Fruit fly (Drosophila melanogaster) whole organism, embryonic: ENCODE data around the gene CG31068.

Source experiments
- BEAF-32 ChIP-seq: fragments of 200-800 bp; sonication (Bioruptor generic); optimal IDR thresholded peaks from 3 replicates; lab custom pipeline; 2017; ENCODE audit warnings: missing biosample characterization, missing genetic modification characterization, mild to moderate bottlenecking, moderate library complexity, missing genetic modification reagents
- Bgb ChIP-seq: fragments of 200-800 bp; sonication (Bioruptor generic); IDR thresholded peaks from 2 replicates; pipeline ENCODE4 v1.3.6; 2022; ENCODE audit warnings: missing biosample characterization, missing genetic modification characterization; ENCODE audit not compliant: partially characterized antibody
- BtbVII ChIP-seq: fragments of 200-800 bp; sonication (Bioruptor generic); optimal IDR thresholded peaks from 3 replicates; lab custom pipeline; 2017; ENCODE audit warnings: missing biosample characterization, mild to moderate bottlenecking, missing genetic modification characterization
- CG13775 ChIP-seq: fragments of 200-800 bp; sonication (Bioruptor generic); optimal IDR thresholded peaks from 3 replicates; lab custom pipeline; 2017; ENCODE audit warnings: missing biosample characterization, mild to moderate bottlenecking, missing genetic modification characterization
- CG16779 ChIP-seq: fragments of 200-800 bp; sonication (Bioruptor generic); IDR thresholded peaks from 2 replicates; pipeline ENCODE4 v1.3.6; 2022; ENCODE audit warnings: missing biosample characterization, missing genetic modification characterization
- CG17802 ChIP-seq: fragments of 200-800 bp; sonication (Bioruptor generic); optimal IDR thresholded peaks from 2 replicates; lab custom pipeline; 2018; ENCODE audit warnings: missing biosample characterization, mild to moderate bottlenecking, missing genetic modification characterization, moderate library complexity
- CG3407 ChIP-seq: fragments of 200-800 bp; sonication (Bioruptor generic); optimal IDR thresholded peaks from 2 replicates; lab custom pipeline; 2018; ENCODE audit warnings: missing biosample characterization, mild to moderate bottlenecking, missing genetic modification characterization
- CG34422 ChIP-seq: fragments of 200-800 bp; sonication (Bioruptor generic); IDR thresholded peaks from 3 replicates; pipeline ENCODE4 v1.3.6; 2022; ENCODE audit warnings: missing biosample characterization, missing genetic modification characterization
- CG3847 ChIP-seq: fragments of 200-800 bp; sonication (Bioruptor generic); IDR thresholded peaks from 2 replicates; pipeline ENCODE4 v1.3.6; 2022; ENCODE audit warnings: missing biosample characterization, missing genetic modification characterization
- CG4617 ChIP-seq: fragments of 200-800 bp; sonication (Bioruptor generic); optimal IDR thresholded peaks from 3 replicates; lab custom pipeline; 2016; ENCODE audit warnings: missing biosample characterization, missing genetic modification characterization, borderline replicate concordance
- CG6683 ChIP-seq: fragments of 200-800 bp; sonication (Bioruptor generic); optimal IDR thresholded peaks from 2 replicates; lab custom pipeline; 2017; ENCODE audit warnings: missing biosample characterization, mild to moderate bottlenecking, missing genetic modification characterization, missing genetic modification reagents
- CG7839 ChIP-seq: fragments of 200-800 bp; sonication (Bioruptor generic); optimal IDR thresholded peaks from 3 replicates; lab custom pipeline; 2018; ENCODE audit warnings: missing biosample characterization, mild to moderate bottlenecking, missing genetic modification characterization, moderate library complexity
- CG9437 ChIP-seq: fragments of 200-800 bp; sonication (Bioruptor generic); optimal IDR thresholded peaks from 2 replicates; lab custom pipeline; 2018; ENCODE audit warnings: missing biosample characterization, mild to moderate bottlenecking, missing genetic modification characterization
- CG9876 ChIP-seq: fragments of 200-800 bp; sonication (Bioruptor generic); optimal IDR thresholded peaks from 2 replicates; lab custom pipeline; 2016; ENCODE audit warnings: missing biosample characterization, missing genetic modification characterization
- CG9932 ChIP-seq: fragments of 200-800 bp; sonication (Bioruptor generic); IDR thresholded peaks from 2 replicates; pipeline ENCODE4 v1.3.6; 2022; ENCODE audit warnings: missing biosample characterization, missing genetic modification characterization
- CTCF ChIP-seq: fragments of 200-800 bp; sonication (Bioruptor generic); optimal IDR thresholded peaks from 2 replicates; lab custom pipeline; 2017; ENCODE audit warnings: missing biosample characterization, mild to moderate bottlenecking, missing genetic modification characterization, moderate library complexity
- Camta ChIP-seq: fragments of 200-800 bp; sonication (Bioruptor generic); optimal IDR thresholded peaks from 2 replicates; lab custom pipeline; 2016; ENCODE audit warnings: missing biosample characterization, missing genetic modification characterization
- Doc2 ChIP-seq: fragments of 200-800 bp; sonication (Bioruptor generic); IDR thresholded peaks from 2 replicates; pipeline ENCODE4 v1.3.6; 2022; ENCODE audit warnings: missing biosample characterization, missing genetic modification characterization
- H15 ChIP-seq: fragments of 200-800 bp; sonication (Bioruptor generic); IDR thresholded peaks from 3 replicates; pipeline ENCODE4 v1.3.6; 2022; ENCODE audit warnings: missing biosample characterization, missing genetic modification characterization
- HLH3B ChIP-seq: fragments of 200-800 bp; sonication (Bioruptor generic); IDR thresholded peaks from 2 replicates; pipeline ENCODE4 v1.3.6; 2022; ENCODE audit warnings: missing biosample characterization, missing genetic modification characterization
- Hr51 ChIP-seq, 2 experiments: fragments of 200-800 bp; sonication (Bioruptor generic); optimal IDR thresholded peaks; 2 replicates in 1 of 2; 3 replicates in 1 of 2; lab custom pipeline; 2016 to 2018; ENCODE audit warnings: missing biosample characterization in 2 of 2, missing genetic modification characterization in 2 of 2, mild to moderate bottlenecking in 1 of 2, moderate library complexity in 1 of 2
- Jarid2 ChIP-seq: fragments of 200-800 bp; sonication (Bioruptor generic); optimal IDR thresholded peaks from 3 replicates; lab custom pipeline; 2017; ENCODE audit warnings: mild to moderate bottlenecking, missing biosample characterization, missing genetic modification reagents, missing genetic modification characterization
- Myb ChIP-seq: fragments of 200-800 bp; sonication (Bioruptor generic); optimal IDR thresholded peaks from 2 replicates; lab custom pipeline; 2016; ENCODE audit warnings: missing biosample characterization, missing genetic modification characterization
- Nf-YA ChIP-seq: fragments of 200-800 bp; sonication (Bioruptor generic); IDR thresholded peaks from 2 replicates; pipeline ENCODE4 v1.3.6; 2022; ENCODE audit warnings: missing biosample characterization, missing genetic modification characterization
- Oli ChIP-seq: fragments of 200-800 bp; sonication (Bioruptor generic); optimal IDR thresholded peaks from 2 replicates; lab custom pipeline; 2018; ENCODE audit warnings: missing biosample characterization, mild to moderate bottlenecking, missing genetic modification characterization, moderate library complexity
- Ptx1 ChIP-seq: fragments of 200-800 bp; sonication (Bioruptor generic); IDR thresholded peaks from 2 replicates; pipeline ENCODE4 v1.3.6; 2022; ENCODE audit warnings: missing biosample characterization, missing genetic modification characterization
- Sry-δ ChIP-seq: fragments of 200-800 bp; sonication (Bioruptor generic); optimal IDR thresholded peaks from 2 replicates; lab custom pipeline; 2016; ENCODE audit warnings: missing biosample characterization, missing genetic modification characterization
- Stat92E ChIP-seq, 3 experiments: fragments of >200 bp in 2 of 3; fragments of 200-800 bp in 1 of 3; sonication (Bioruptor generic) in 1 of 3; optimal IDR thresholded peaks; 2 replicates each; lab custom pipeline; 2017 to 2019; ENCODE audit warnings: missing biosample characterization in 3 of 3, missing genetic modification characterization in 3 of 3, mild to moderate bottlenecking in 1 of 3, moderate library complexity in 1 of 3
- bsh ChIP-seq, 2 experiments: fragments of 200-800 bp; sonication (Bioruptor generic); optimal IDR thresholded peaks; 2 replicates each; lab custom pipeline; 2017 to 2018; ENCODE audit warnings: mild to moderate bottlenecking in 2 of 2, missing biosample characterization in 2 of 2, missing genetic modification characterization in 2 of 2, moderate library complexity in 1 of 2
- cwo ChIP-seq: fragments of 200-800 bp; sonication (Bioruptor generic); optimal IDR thresholded peaks from 3 replicates; lab custom pipeline; 2017; ENCODE audit warnings: missing biosample characterization, missing genetic modification characterization, mild to moderate bottlenecking, moderate library complexity, missing genetic modification reagents
- dan ChIP-seq: fragments of 200-800 bp; sonication (Bioruptor generic); IDR thresholded peaks from 2 replicates; pipeline ENCODE4 v1.3.6; 2022; ENCODE audit warnings: missing biosample characterization, missing genetic modification characterization
- danr ChIP-seq: fragments of 200-800 bp; sonication (Bioruptor generic); IDR thresholded peaks from 2 replicates; pipeline ENCODE4 v1.3.6; 2022; ENCODE audit warnings: missing biosample characterization, missing genetic modification characterization
- emc ChIP-seq: fragments of 200-800 bp; sonication (Bioruptor generic); optimal IDR thresholded peaks from 2 replicates; lab custom pipeline; 2016; ENCODE audit warnings: missing biosample characterization, missing genetic modification characterization
- ftz-f1 ChIP-seq: fragments of 200-800 bp; sonication (Bioruptor generic); optimal IDR thresholded peaks from 2 replicates; lab custom pipeline; 2016; ENCODE audit warnings: missing biosample characterization, missing genetic modification characterization
- fu2 ChIP-seq: fragments of 200-800 bp; sonication (Bioruptor generic); optimal IDR thresholded peaks from 2 replicates; lab custom pipeline; 2016; ENCODE audit warnings: missing biosample characterization, missing genetic modification characterization
- hb ChIP-seq: fragments of 200-800 bp; sonication (Bioruptor generic); IDR thresholded peaks from 3 replicates; pipeline ENCODE4 v1.3.6; 2022; ENCODE audit warnings: missing biosample characterization, missing genetic modification characterization; ENCODE audit not compliant: partially characterized antibody
- kni ChIP-seq: fragments of 200-800 bp; sonication (Bioruptor generic); optimal IDR thresholded peaks from 3 replicates; lab custom pipeline; 2017; ENCODE audit warnings: mild to moderate bottlenecking, missing biosample characterization, missing genetic modification reagents, missing genetic modification characterization
- lilli ChIP-seq: fragments of 200-800 bp; sonication (Bioruptor generic); optimal IDR thresholded peaks from 3 replicates; lab custom pipeline; 2016; ENCODE audit warnings: missing biosample characterization, missing genetic modification characterization
- pho ChIP-seq: fragments of 200-800 bp; sonication (Bioruptor generic); optimal IDR thresholded peaks from 2 replicates; lab custom pipeline; 2016; ENCODE audit warnings: missing biosample characterization, missing genetic modification characterization
- phol ChIP-seq: fragments of 200-800 bp; sonication (Bioruptor generic); optimal IDR thresholded peaks from 3 replicates; lab custom pipeline; 2018; ENCODE audit warnings: missing biosample characterization, mild to moderate bottlenecking, missing genetic modification characterization, moderate library complexity
- pum ChIP-seq: fragments of 200-800 bp; sonication (Bioruptor generic); optimal IDR thresholded peaks from 2 replicates; lab custom pipeline; 2016; ENCODE audit warnings: missing biosample characterization, missing genetic modification characterization
- sens ChIP-seq: fragments of 200-800 bp; sonication (Bioruptor generic); peaks from one replicate; lab custom pipeline; 2016; ENCODE audit warnings: missing biosample characterization, missing genetic modification characterization
- sisA ChIP-seq: fragments of 200-800 bp; sonication (Bioruptor generic); IDR thresholded peaks from 2 replicates; pipeline ENCODE4 v1.3.6; 2022; ENCODE audit warnings: missing biosample characterization, missing genetic modification characterization
- ssp ChIP-seq: fragments of 200-800 bp; sonication (Bioruptor generic); IDR thresholded peaks from 2 replicates; pipeline ENCODE4 v1.3.6; 2022; ENCODE audit warnings: missing biosample characterization, missing genetic modification characterization
- tgo ChIP-seq: fragments of 200-800 bp; sonication (Bioruptor generic); IDR thresholded peaks from 3 replicates; pipeline ENCODE4 v1.3.6; 2022; ENCODE audit warnings: missing biosample characterization, missing genetic modification characterization
- tio ChIP-seq: fragments of 200-800 bp; sonication (Bioruptor generic); optimal IDR thresholded peaks from 2 replicates; lab custom pipeline; 2017; ENCODE audit warnings: missing biosample characterization, missing genetic modification characterization, inconsistent platforms
- tna ChIP-seq: fragments of 200-800 bp; sonication (Bioruptor generic); IDR thresholded peaks from 2 replicates; pipeline ENCODE4 v1.3.6; 2022; ENCODE audit warnings: missing biosample characterization, missing genetic modification characterization; ENCODE audit not compliant: partially characterized antibody
- tup ChIP-seq: fragments of 200-800 bp; sonication (Bioruptor generic); optimal IDR thresholded peaks from 2 replicates; lab custom pipeline; 2016; ENCODE audit warnings: missing biosample characterization, mild to moderate bottlenecking, missing genetic modification characterization, moderate library complexity
- zf30C ChIP-seq: fragments of 200-800 bp; sonication (Bioruptor generic); optimal IDR thresholded peaks from 3 replicates; lab custom pipeline; 2018; ENCODE audit warnings: missing biosample characterization, mild to moderate bottlenecking, missing genetic modification characterization

Gene CG31068

DNA sequence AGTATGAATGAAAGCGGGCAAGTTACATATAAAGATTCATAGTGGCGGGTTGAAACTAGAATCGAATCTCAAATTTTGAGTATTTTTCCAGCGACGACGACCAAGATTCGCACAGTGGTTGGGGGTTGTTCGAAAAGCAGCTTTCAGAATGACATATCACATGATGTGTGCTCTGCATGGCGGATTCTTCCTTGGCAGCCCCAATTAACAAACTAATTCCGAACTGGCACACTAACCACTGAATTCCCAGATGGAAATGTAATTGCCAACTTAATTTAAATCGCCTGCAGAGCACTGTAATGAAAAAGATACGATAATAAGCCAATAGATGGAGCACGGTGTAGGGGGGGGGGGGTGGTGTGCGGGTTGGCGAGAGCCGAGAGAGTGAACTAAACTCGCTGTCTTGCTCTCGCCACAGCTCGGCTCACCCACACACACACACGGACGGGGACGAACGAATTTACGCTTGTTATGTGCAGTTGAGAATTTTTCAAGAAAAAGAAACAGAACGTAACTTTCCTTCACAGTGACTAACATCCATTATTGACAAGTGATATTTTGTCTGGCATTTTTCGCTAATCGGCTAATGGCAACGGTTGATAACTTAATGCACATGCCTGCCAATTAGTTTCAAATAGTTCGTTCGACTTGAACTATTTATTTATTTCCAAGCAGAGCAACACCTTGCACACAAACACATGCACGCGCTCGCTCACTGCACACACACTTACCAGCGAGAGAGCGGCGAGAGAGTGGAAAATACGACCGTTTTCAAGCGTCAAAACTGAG lies 47.7 kb downstream of the CG31068 start (continued):
- TF ChIP-seq cwo (GFP tag; lab: Kevin White, UChicago) (peak; percentile 95), CG9876 (GFP tag; lab: Kevin White, UChicago) (peak; percentile 90), sisA (GFP tag; lab: Robert Waterston, UW) (peak; percentile 97), Doc2 (peak; percentile 81), dan (no peak; the same call in 1 of the 2 replicates), hb (GFP tag; lab: Robert Waterston, UW) (0 out of 3 replicates have a peak, but pooled peaks have one; percentile 54), CG3847 (peak; percentile 96), bsh (GFP tag; optimal IDR thresholded peaks at IDR 0.05; lab: Kevin White, UChicago) (peak; percentile 94 to 98), CTCF (peak; percentile 66), BEAF-32 (GFP tag; lab: Kevin White, UChicago) (peak; percentile 27), CG17802 (peak; percentile 78), tgo (GFP tag; lab: Robert Waterston, UW) (peak; percentile 97), ssp (GFP tag; lab: Robert Waterston, UW) (peak; percentile 88), ftz-f1 (GFP tag; lab: Kevin White, UChicago) (peak; percentile 43), emc (GFP tag; lab: Kevin White, UChicago) (peak; percentile 91), Hr51 (GFP tag; optimal IDR thresholded peaks at IDR 0.05; lab: Kevin White, UChicago) (peak; percentile 92 to 95), Ptx1 (GFP tag; lab: Robert Waterston, UW) (peak; percentile 97), CG16779 (GFP tag; lab: Robert Waterston, UW) (peak; percentile 97), pho (GFP tag; lab: Kevin White, UChicago) (peak; percentile 94), CG6683 (GFP tag; lab: Kevin White, UChicago) (peak; percentile 91), BtbVII (GFP tag; lab: Kevin White, UChicago) (peak; percentile 95), CG34422 (GFP tag; lab: Robert Waterston, UW) (peak; percentile 98), phol (peak; percentile 91), CG9932 (GFP tag; lab: Robert Waterston, UW) (peak; percentile 97), zf30C (GFP tag; lab: Kevin White, UChicago) (no peak), Camta (GFP tag; lab: Kevin White, UChicago) (peak; percentile 87), CG7839 (tag; lab: Kevin White, UChicago) (peak; percentile 97), Sry-δ (GFP tag; lab: Kevin White, UChicago) (peak; percentile 62), Jarid2 (GFP tag; lab: Kevin White, UChicago) (peak; percentile 83), Nf-YA (GFP tag; lab: Robert Waterston, UW) (peak; percentile 92), CG4617 (GFP tag; lab: Kevin White, UChicago) (peak; percentile 92), Stat92E (GFP tag; optimal IDR thresholded peaks at IDR 0.05; lab: Kevin White, UChicago) (peak in 1 of 3 experiments; percentile 63), Oli (peak; percentile 97), tna (GFP tag; lab: Robert Waterston, UW) (peak; percentile 63; the same call in 1 of the 2 replicates), Myb (GFP tag; lab: Kevin White, UChicago) (peak; percentile 89), tup (GFP tag; lab: Kevin White, UChicago) (peak; percentile 80), Bgb (GFP tag; lab: Robert Waterston, UW) (peak; percentile 82), CG9437 (GFP tag; lab: Kevin White, UChicago) (peak; percentile 88), sens (GFP tag; lab: Kevin White, UChicago) (peak; percentile 98), tio (GFP tag; lab: Kevin White, UChicago) (peak; percentile 89), danr (peak; percentile 95), pum (GFP tag; lab: Kevin White, UChicago) (peak; percentile 94), fu2 (GFP tag; lab: Kevin White, UChicago) (peak; percentile 93), CG13775 (peak; percentile 92), lilli (peak; percentile 98), CG3407 (GFP tag; lab: Kevin White, UChicago) (peak; percentile 91), HLH3B (GFP tag; lab: Robert Waterston, UW) (peak; percentile 97), kni (GFP tag; lab: Kevin White, UChicago) (peak; percentile 92), H15 (GFP tag; lab: Robert Waterston, UW) (peak; percentile 97)
